Fruit fly (Drosophila melanogaster): Measurements from ENCODE around the gene CG2202.

Gene CG2202

DNA sequence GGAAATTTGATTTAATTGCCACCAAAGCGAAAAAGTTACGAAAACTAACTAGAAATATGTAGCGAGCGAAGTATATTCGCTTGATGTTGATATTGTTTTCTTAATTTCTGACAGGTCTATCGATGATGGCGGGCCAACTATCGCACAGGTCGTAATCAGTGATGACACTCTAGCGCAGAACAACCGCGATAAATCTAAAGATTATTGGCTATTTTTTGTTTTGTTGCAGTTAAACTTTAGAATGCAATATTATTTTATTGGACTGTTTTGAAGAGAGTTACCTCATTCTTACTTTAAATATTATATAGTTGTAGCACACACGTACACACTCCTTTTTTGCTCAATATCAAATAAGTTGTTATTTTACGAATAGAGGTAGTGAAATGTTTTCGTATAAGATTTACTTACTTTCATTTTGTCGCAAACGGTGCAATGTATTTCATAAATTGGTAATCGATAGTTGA, 1.6 kb upstream of the CG2202 start, which contains the start of gene sbr (continued):
- TF ChIP-seq slou (GFP tag; optimal IDR thresholded peaks at IDR 0.05) = no peak
- no peak for TF ChIP-seq Abd-B (GFP tag; optimal IDR thresholded peaks at IDR 0.05)
- no peak for TF ChIP-seq stc (GFP tag; IDR thresholded peaks at IDR 0.05)
- peak; percentile 38 for TF ChIP-seq Med (GFP tag)
- no peak for TF ChIP-seq sc (optimal IDR thresholded peaks at IDR 0.05)
- TF ChIP-seq sc (GFP tag; optimal IDR thresholded peaks at IDR 0.05) = no peak
- no peak for TF ChIP-seq CG9215 (GFP tag; IDR thresholded peaks at IDR 0.05)
- no peak for TF ChIP-seq CG10431 (GFP tag; optimal IDR thresholded peaks at IDR 0.05)
- peak in 1 of 2 experiments; percentile 8 for TF ChIP-seq Pdp1 (GFP tag; optimal IDR thresholded peaks at IDR 0.05)
- no peak for TF ChIP-seq CG10565 (GFP tag; optimal IDR thresholded peaks at IDR 0.05)
- TF ChIP-seq Lpt (GFP tag; optimal IDR thresholded peaks at IDR 0.05) = no peak
- no peak for TF ChIP-seq exex (tag; optimal IDR thresholded peaks at IDR 0.05)
- TF ChIP-seq CG16813 (GFP tag; IDR thresholded peaks at IDR 0.05; ENCODE audit: partially characterized antibody) = peak; percentile 87
- no peak for TF ChIP-seq prd (optimal IDR thresholded peaks at IDR 0.05)
- peak; percentile 26; the same call in 1 of the 3 replicates for TF ChIP-seq prd (GFP tag; IDR thresholded peaks at IDR 0.05)
- no peak for TF ChIP-seq usp (GFP tag; optimal IDR thresholded peaks at IDR 0.05)
- TF ChIP-seq sens-2 (GFP tag; IDR thresholded peaks at IDR 0.05) = no peak
- TF ChIP-seq CG11398 (GFP tag; optimal IDR thresholded peaks at IDR 0.05) = no peak
- TF ChIP-seq bab2 (GFP tag; optimal IDR thresholded peaks at IDR 0.05) = no peak
- TF ChIP-seq CG16779 (GFP tag; IDR thresholded peaks at IDR 0.05) = no peak
- TF ChIP-seq sqz (GFP tag; optimal IDR thresholded peaks at IDR 0.05) = no peak
- TF ChIP-seq NK7.1 (GFP tag; optimal IDR thresholded peaks at IDR 0.05) = no peak
- no peak for TF ChIP-seq scrt (GFP tag; optimal IDR thresholded peaks at IDR 0.05)
- TF ChIP-seq Hr78 (GFP tag; optimal IDR thresholded peaks at IDR 0.05) = no peak
- no peak for TF ChIP-seq pan (optimal IDR thresholded peaks at IDR 0.05)
- no peak for TF ChIP-seq pan (GFP tag; optimal IDR thresholded peaks at IDR 0.05 in 1 of 2, IDR thresholded peaks at IDR 0.05 in 1 of 2)
- no peak for TF ChIP-seq CG3838 (GFP tag; optimal IDR thresholded peaks at IDR 0.05)
- no peak for TF ChIP-seq Max (GFP tag; optimal IDR thresholded peaks at IDR 0.05)
- TF ChIP-seq Mad (GFP tag; optimal IDR thresholded peaks at IDR 0.05) = no peak
- no peak for TF ChIP-seq CG2199 (GFP tag; IDR thresholded peaks at IDR 0.05)
- TF ChIP-seq CG8765 (GFP tag; IDR thresholded peaks at IDR 0.05) = no peak
- TF ChIP-seq CG14965 (GFP tag; optimal IDR thresholded peaks at IDR 0.05; ENCODE audit: borderline replicate concordance) = no peak
- TF ChIP-seq ftz-f1 (GFP tag; optimal IDR thresholded peaks at IDR 0.05) = no peak
- TF ChIP-seq Myb (GFP tag; optimal IDR thresholded peaks at IDR 0.05) = peak; percentile 1
- no peak for TF ChIP-seq Deaf1 (tag; optimal IDR thresholded peaks at IDR 0.05)
- no peak for TF ChIP-seq CG2678 (tag; optimal IDR thresholded peaks at IDR 0.05)
- no peak for TF ChIP-seq dati (GFP tag; IDR thresholded peaks at IDR 0.05)
- no peak for TF ChIP-seq bsh (GFP tag; optimal IDR thresholded peaks at IDR 0.05)
- peak; percentile 17 for TF ChIP-seq CG15514 (GFP tag; optimal IDR thresholded peaks at IDR 0.05)
- TF ChIP-seq pum (GFP tag; optimal IDR thresholded peaks at IDR 0.05) = no peak
- peak; percentile 31 for TF ChIP-seq CG8290 (GFP tag; optimal IDR thresholded peaks at IDR 0.05)
- no peak for TF ChIP-seq CG8290 (tag; optimal IDR thresholded peaks at IDR 0.05)
- no peak for TF ChIP-seq CkIIα-i1 (GFP tag; IDR thresholded peaks at IDR 0.05)
- peak; percentile 5 for TF ChIP-seq dmrt11E (tag; optimal IDR thresholded peaks at IDR 0.05)
- peak; percentile 72; the same call in 2 of the 3 replicates for TF ChIP-seq CG6791 (GFP tag; IDR thresholded peaks at IDR 0.05; ENCODE audit: partially characterized antibody)
- TF ChIP-seq CG34224 (GFP tag; IDR thresholded peaks at IDR 0.05; ENCODE audit: partially characterized antibody) = peak; percentile 74
- TF ChIP-seq shn (GFP tag; optimal IDR thresholded peaks at IDR 0.05) = no peak
- TF ChIP-seq Bteb2 (GFP tag; optimal IDR thresholded peaks at IDR 0.05) = no peak
- no peak for TF ChIP-seq psq (GFP tag; optimal IDR thresholded peaks at IDR 0.05)
- TF ChIP-seq CTCF (GFP tag; optimal IDR thresholded peaks at IDR 0.05) = no peak
- TF ChIP-seq chn (GFP tag; optimal IDR thresholded peaks at IDR 0.05) = no peak
- TF ChIP-seq sr (GFP tag; IDR thresholded peaks at IDR 0.05) = no peak
- no peak for TF ChIP-seq CG10274 (GFP tag; optimal IDR thresholded peaks at IDR 0.05)
